Fruit fly (Drosophila melanogaster) whole organism, adult: ENCODE measurements around the gene Smug.
A peak's percentile ranks its signal among the peaks of the same experiment; 100 is the strongest.

Source experiments
- CG11617 ChIP-seq: fragments of 200-800 bp; sonication (Bioruptor generic); optimal IDR thresholded peaks from 2 replicates; lab custom pipeline; 2017; ENCODE audit warnings: mild to moderate bottlenecking, missing biosample characterization, missing genetic modification reagents, missing genetic modification characterization
- CG12768 ChIP-seq: fragments of 200-800 bp; sonication (Bioruptor generic); optimal IDR thresholded peaks from 2 replicates; lab custom pipeline; 2017; ENCODE audit warnings: missing biosample characterization, missing genetic modification characterization, mild to moderate bottlenecking, moderate library complexity, missing genetic modification reagents
- CG14711 ChIP-seq: fragments of 200-800 bp; sonication (Bioruptor generic); optimal IDR thresholded peaks from 2 replicates; lab custom pipeline; 2018; ENCODE audit warnings: missing biosample characterization, mild to moderate bottlenecking, missing genetic modification characterization, moderate library complexity
- CG1620 ChIP-seq: fragments of 200-800 bp; sonication (Bioruptor generic); optimal IDR thresholded peaks from 2 replicates; lab custom pipeline; 2016; ENCODE audit warnings: missing biosample characterization, missing genetic modification characterization
- CG33017 ChIP-seq: fragments of 200-800 bp; sonication (Bioruptor generic); optimal IDR thresholded peaks from 2 replicates; lab custom pipeline; 2018; ENCODE audit warnings: missing biosample characterization, mild to moderate bottlenecking, missing genetic modification characterization, moderate library complexity
- CG5204 ChIP-seq: fragments of 200-800 bp; sonication (Bioruptor generic); optimal IDR thresholded peaks from 2 replicates; lab custom pipeline; 2016; ENCODE audit warnings: missing biosample characterization, missing genetic modification characterization
- CG7045 ChIP-seq: fragments of 200-800 bp; sonication (Bioruptor generic); optimal IDR thresholded peaks from 2 replicates; lab custom pipeline; 2017; ENCODE audit warnings: missing biosample characterization, mild to moderate bottlenecking, missing genetic modification characterization
- CG7101 ChIP-seq: fragments of 200-800 bp; sonication (Bioruptor generic); optimal IDR thresholded peaks from 2 replicates; lab custom pipeline; 2018; ENCODE audit warnings: missing biosample characterization, mild to moderate bottlenecking, missing genetic modification characterization, moderate library complexity
- Clk ChIP-seq: fragments of 200-800 bp; sonication (Bioruptor generic); optimal IDR thresholded peaks from 2 replicates; lab custom pipeline; 2017; ENCODE audit warnings: missing biosample characterization, missing genetic modification characterization
- Crg-1 ChIP-seq: fragments of 200-800 bp; sonication (Bioruptor generic); optimal IDR thresholded peaks from 2 replicates; lab custom pipeline; 2016; ENCODE audit warnings: missing biosample characterization, missing genetic modification characterization
- Hr96 ChIP-seq: fragments of 200-800 bp; sonication (Bioruptor generic); optimal IDR thresholded peaks from 2 replicates; lab custom pipeline; 2016; ENCODE audit warnings: missing biosample characterization, missing genetic modification characterization
- Mnt ChIP-seq: fragments of 200-800 bp; sonication (Bioruptor generic); optimal IDR thresholded peaks from 2 replicates; lab custom pipeline; 2016; ENCODE audit warnings: missing biosample characterization, mild to moderate bottlenecking, missing genetic modification characterization
- bab1 ChIP-seq: fragments of 200-800 bp; sonication (Bioruptor generic); optimal IDR thresholded peaks from 3 replicates; lab custom pipeline; 2019; ENCODE audit warnings: missing biosample characterization, mild to moderate bottlenecking, missing genetic modification characterization, moderate library complexity
- cic ChIP-seq: fragments of 200-800 bp; sonication (Bioruptor generic); optimal IDR thresholded peaks from 2 replicates; lab custom pipeline; 2017; ENCODE audit warnings: missing biosample characterization, mild to moderate bottlenecking, missing genetic modification characterization, moderate library complexity
- cnc ChIP-seq, 2 experiments: fragments of >200 bp; optimal IDR thresholded peaks; 2 replicates each; lab custom pipeline; 2017
- kay ChIP-seq: fragments of 200-800 bp; sonication (Bioruptor generic); peaks from one replicate; lab custom pipeline; 2016; ENCODE audit warnings: missing biosample characterization, missing genetic modification characterization, borderline replicate concordance
- ovo ChIP-seq: fragments of 200-800 bp; sonication (Bioruptor generic); optimal IDR thresholded peaks from 2 replicates; lab custom pipeline; 2016; ENCODE audit warnings: missing biosample characterization, missing genetic modification characterization
- pad ChIP-seq: fragments of 200-800 bp; sonication (Bioruptor generic); optimal IDR thresholded peaks from 3 replicates; lab custom pipeline; 2017; ENCODE audit warnings: missing biosample characterization, missing genetic modification characterization, mild to moderate bottlenecking, moderate library complexity, missing genetic modification reagents
- tj ChIP-seq: fragments of 200-800 bp; sonication (Bioruptor generic); optimal IDR thresholded peaks from 3 replicates; lab custom pipeline; 2017; ENCODE audit warnings: missing biosample characterization, mild to moderate bottlenecking, missing genetic modification characterization, moderate library complexity
- toe ChIP-seq: fragments of 200-800 bp; sonication (Bioruptor generic); optimal IDR thresholded peaks from 2 replicates; lab custom pipeline; 2016; ENCODE audit warnings: missing biosample characterization, missing genetic modification characterization

Gene Smug

dm6 chr3R:17151376-17152026 lies 1.1 kb downstream of the Smug start, which contains the start of gene CG5292:
CG5292 (plus strand) TSS chr3R:17151861.
- TF ChIP-seq Clk (GFP tag; lab: Kevin White, UChicago) (no peak), CG1620 (GFP tag; lab: Kevin White, UChicago) (peak; percentile 54), toe (peak; percentile 52), CG12768 (GFP tag; lab: Kevin White, UChicago) (no peak), bab1 (GFP tag; lab: Kevin White, UChicago) (peak; percentile 70), CG5204 (GFP tag; lab: Kevin White, UChicago) (peak; percentile 41), cic (GFP tag; lab: Kevin White, UChicago) (no peak), kay (no peak), CG14711 (tag; lab: Kevin White, UChicago) (peak; percentile 48), CG7045 (GFP tag; lab: Kevin White, UChicago) (peak; percentile 12), CG7101 (tag; lab: Kevin White, UChicago) (peak; percentile 64), tj (peak; percentile 37), cnc (optimal IDR thresholded peaks at IDR 0.05; lab: Kevin White, UChicago) (no peak), CG33017 (tag; lab: Kevin White, UChicago) (peak; percentile 65), Hr96 (GFP tag; lab: Kevin White, UChicago) (peak; percentile 34), Crg-1 (GFP tag; lab: Kevin White, UChicago) (peak; percentile 38), pad (GFP tag; lab: Kevin White, UChicago) (peak; percentile 31), CG11617 (GFP tag; lab: Kevin White, UChicago) (peak; percentile 46), Mnt (peak; percentile 80), ovo (GFP tag; lab: Kevin White, UChicago) (peak; percentile 55)

DNA sequence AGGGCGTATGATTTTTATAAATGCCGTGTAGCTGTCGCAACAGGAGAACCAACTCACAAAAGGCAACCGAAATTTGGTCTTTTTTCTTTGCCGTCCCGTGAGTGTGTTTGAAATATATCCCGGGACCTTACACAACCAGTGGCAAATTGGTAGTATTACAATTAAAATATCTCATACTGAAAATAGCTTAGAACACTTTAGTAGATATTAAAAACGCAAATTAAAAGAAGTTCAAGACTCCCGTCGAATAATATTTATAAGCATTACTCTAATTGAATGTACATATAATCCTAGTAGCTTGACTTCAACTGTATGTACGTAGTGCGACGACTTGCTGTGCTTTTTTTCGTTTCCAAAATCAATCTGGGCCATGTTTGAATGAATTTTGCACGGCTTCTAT lies 27.8 kb downstream of the Smug start:
- TF ChIP-seq Hr96 (GFP tag; lab: Kevin White, UChicago), result no peak
- TF ChIP-seq cic (GFP tag; lab: Kevin White, UChicago), result no peak
- TF ChIP-seq CG7101 (tag; lab: Kevin White, UChicago), result no peak
- TF ChIP-seq Mnt, result no peak
- no peak for TF ChIP-seq CG12768 (GFP tag; lab: Kevin White, UChicago)

DNA sequence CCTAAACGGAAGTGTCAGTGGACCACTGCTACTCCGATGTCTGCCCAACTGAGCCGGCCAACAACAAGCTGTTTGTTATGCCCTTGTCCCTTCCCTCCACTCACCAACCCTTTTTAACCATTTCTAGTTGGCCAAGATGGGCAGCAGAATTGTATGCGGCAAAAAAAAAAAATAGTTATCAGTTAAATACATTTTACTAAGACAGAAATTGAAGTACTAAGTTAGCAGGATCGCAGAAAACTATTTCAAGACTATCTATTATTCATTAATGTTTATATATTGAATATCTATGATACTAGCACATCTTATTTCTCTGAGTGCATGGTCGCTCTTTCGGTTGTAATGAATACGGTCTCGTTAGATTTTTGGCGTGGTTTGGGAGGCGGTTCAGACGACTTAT lies 41.6 kb downstream of the Smug start:
- TF ChIP-seq ovo (GFP tag; lab: Kevin White, UChicago) (no peak), cic (GFP tag; lab: Kevin White, UChicago) (no peak), toe (no peak), CG11617 (GFP tag; lab: Kevin White, UChicago) (no peak), bab1 (GFP tag; lab: Kevin White, UChicago) (no peak), CG7045 (GFP tag; lab: Kevin White, UChicago) (no peak), kay (no peak), Mnt (no peak), CG1620 (GFP tag; lab: Kevin White, UChicago) (no peak), tj (no peak), CG33017 (tag; lab: Kevin White, UChicago) (no peak), CG5204 (GFP tag; lab: Kevin White, UChicago) (no peak), pad (GFP tag; lab: Kevin White, UChicago) (no peak), CG7101 (tag; lab: Kevin White, UChicago) (no peak), Clk (GFP tag; lab: Kevin White, UChicago) (no peak), CG12768 (GFP tag; lab: Kevin White, UChicago) (no peak), cnc (optimal IDR thresholded peaks at IDR 0.05; lab: Kevin White, UChicago) (no peak), Crg-1 (GFP tag; lab: Kevin White, UChicago) (no peak)

DNA sequence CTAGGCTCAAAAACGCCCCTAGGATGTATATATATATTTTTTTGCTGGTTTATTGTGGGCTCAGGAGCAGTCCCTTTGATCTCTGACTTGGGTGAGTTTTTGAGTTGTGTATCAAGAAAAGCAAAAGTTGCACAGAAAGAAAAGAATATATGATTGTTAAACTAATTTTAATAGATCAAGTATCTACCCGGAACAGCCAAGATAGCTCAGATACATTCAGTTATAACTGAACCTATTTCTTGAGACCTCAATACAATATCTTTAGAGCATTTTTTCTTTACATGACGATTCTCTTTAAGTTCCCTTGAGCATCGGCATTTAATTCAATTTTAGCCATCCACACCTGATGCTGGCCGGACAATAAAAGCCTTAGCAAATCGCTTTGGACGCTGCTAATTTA lies 43.3 kb downstream of the Smug start:
- TF ChIP-seq CG7101 (tag; lab: Kevin White, UChicago) (no peak), CG5204 (GFP tag; lab: Kevin White, UChicago) (no peak), pad (GFP tag; lab: Kevin White, UChicago) (no peak), CG14711 (tag; lab: Kevin White, UChicago) (no peak), CG11617 (GFP tag; lab: Kevin White, UChicago) (no peak), CG1620 (GFP tag; lab: Kevin White, UChicago) (no peak)

dm6 chr3R:17197599-17197998 lies 47.2 kb downstream of the Smug start:
- no peak for TF ChIP-seq Clk (GFP tag; lab: Kevin White, UChicago)
- TF ChIP-seq cic (GFP tag; lab: Kevin White, UChicago), result no peak
- TF ChIP-seq CG11617 (GFP tag; lab: Kevin White, UChicago), result no peak
- no peak for TF ChIP-seq cnc (optimal IDR thresholded peaks at IDR 0.05; lab: Kevin White, UChicago)
- TF ChIP-seq Hr96 (GFP tag; lab: Kevin White, UChicago), result no peak
